Worm (Caenorhabditis elegans) whole organism, mixed stage, embryonic: ENCODE results near the gene srsx-31.

ENCODE experiments used
- M03D4.4 ChIP-seq: sonication (generic microtip); optimal IDR thresholded peaks from 2 replicates; lab custom pipeline; 2017; ENCODE audit warnings: mild to moderate bottlenecking, missing genetic modification characterization, missing compliant biosample characterization
- bed-3 ChIP-seq: fragments of 200-800 bp; sonication (Bioruptor generic); optimal IDR thresholded peaks from 3 replicates; lab custom pipeline; 2018; ENCODE audit warnings: mild to moderate bottlenecking, missing genetic modification characterization, moderate library complexity, missing compliant biosample characterization
- blmp-1 ChIP-seq: fragments of 150-350 bp; optimal IDR thresholded peaks from 2 replicates; lab custom pipeline; 2014; ENCODE audit warnings: missing biosample characterization, missing genetic modification characterization
- ceh-39 ChIP-seq: fragments of 150-350 bp; optimal IDR thresholded peaks from 2 replicates; lab custom pipeline; 2014; ENCODE audit warnings: missing biosample characterization, missing genetic modification characterization
- ceh-43 ChIP-seq: fragments of 200-800 bp; sonication (Bioruptor generic); optimal IDR thresholded peaks from 2 replicates; lab custom pipeline; 2018; ENCODE audit warnings: mild to moderate bottlenecking, missing genetic modification characterization, moderate library complexity, missing compliant biosample characterization
- ceh-83 ChIP-seq: fragments of 200-800 bp; sonication (Bioruptor generic); optimal IDR thresholded peaks from 2 replicates; lab custom pipeline; 2018; ENCODE audit warnings: mild to moderate bottlenecking, missing genetic modification characterization, missing compliant biosample characterization
- cnd-1 ChIP-seq: fragments of 200-800 bp; sonication (Bioruptor generic); optimal IDR thresholded peaks from 2 replicates; lab custom pipeline; 2018; ENCODE audit warnings: mild to moderate bottlenecking, missing genetic modification characterization, missing compliant biosample characterization
- drap-1 ChIP-seq: fragments of 200-800 bp; sonication (Bioruptor generic); optimal IDR thresholded peaks from 3 replicates; lab custom pipeline; 2018; ENCODE audit warnings: mild to moderate bottlenecking, missing genetic modification characterization, missing compliant biosample characterization
- elt-3 ChIP-seq: fragments of 150-350 bp; optimal IDR thresholded peaks from 2 replicates; lab custom pipeline; 2014; ENCODE audit warnings: missing biosample characterization, missing genetic modification characterization
- flh-1 ChIP-seq: fragments of 200-800 bp; sonication (Bioruptor generic); optimal IDR thresholded peaks from 2 replicates; lab custom pipeline; 2018; ENCODE audit warnings: mild to moderate bottlenecking, missing genetic modification characterization, moderate library complexity, missing compliant biosample characterization
- ham-2 ChIP-seq: fragments of 200-800 bp; sonication (Bioruptor generic); optimal IDR thresholded peaks from 2 replicates; lab custom pipeline; 2018; ENCODE audit warnings: mild to moderate bottlenecking, missing genetic modification characterization, missing compliant biosample characterization
- lin-13 ChIP-seq: fragments of 150-350 bp; optimal IDR thresholded peaks from 2 replicates; lab custom pipeline; 2014; ENCODE audit warnings: missing biosample characterization, missing genetic modification characterization
- lsy-2 ChIP-seq: fragments of 150-350 bp; optimal IDR thresholded peaks from 2 replicates; lab custom pipeline; 2014; ENCODE audit warnings: missing biosample characterization, missing genetic modification characterization
- mab-5 ChIP-seq: fragments of 150-350 bp; optimal IDR thresholded peaks from 2 replicates; lab custom pipeline; 2014; ENCODE audit warnings: missing biosample characterization, missing genetic modification characterization
- mep-1 ChIP-seq: fragments of 150-350 bp; optimal IDR thresholded peaks from 2 replicates; lab custom pipeline; 2017; ENCODE audit warnings: missing biosample characterization, missing genetic modification reagents, missing genetic modification characterization, inconsistent platforms
- mls-2 ChIP-seq: sonication (generic microtip); optimal IDR thresholded peaks from 2 replicates; lab custom pipeline; 2016; ENCODE audit warnings: mild to moderate bottlenecking, missing genetic modification characterization, moderate library complexity, missing compliant biosample characterization
- nhr-12 ChIP-seq: fragments of 150-350 bp; optimal IDR thresholded peaks from 2 replicates; lab custom pipeline; 2014; ENCODE audit warnings: missing biosample characterization, missing genetic modification characterization
- nhr-2 ChIP-seq: fragments of 150-350 bp; optimal IDR thresholded peaks from 2 replicates; lab custom pipeline; 2014; ENCODE audit warnings: missing biosample characterization, missing genetic modification characterization
- nhr-28 ChIP-seq: fragments of 150-350 bp; optimal IDR thresholded peaks from 2 replicates; lab custom pipeline; 2014; ENCODE audit warnings: missing biosample characterization, missing genetic modification characterization
- nhr-76 ChIP-seq: sonication (generic microtip); optimal IDR thresholded peaks from 2 replicates; lab custom pipeline; 2017; ENCODE audit warnings: missing biosample characterization, missing genetic modification characterization
- pha-4 ChIP-seq: fragments of 150-350 bp; optimal IDR thresholded peaks from 2 replicates; lab custom pipeline; 2018; ENCODE audit warnings: missing biosample characterization, missing genetic modification reagents, missing genetic modification characterization
- sem-2 ChIP-seq: fragments of 200-800 bp; sonication (Bioruptor generic); optimal IDR thresholded peaks from 2 replicates; lab custom pipeline; 2018; ENCODE audit warnings: mild to moderate bottlenecking, missing genetic modification characterization, missing compliant biosample characterization
- snpc-4 ChIP-seq: fragments of 150-350 bp; optimal IDR thresholded peaks from 2 replicates; lab custom pipeline; 2014; ENCODE audit warnings: missing biosample characterization, missing genetic modification characterization
- sptf-1 ChIP-seq: sonication (generic microtip); optimal IDR thresholded peaks from 2 replicates; lab custom pipeline; 2017; ENCODE audit warnings: mild to moderate bottlenecking, missing genetic modification characterization, moderate library complexity, missing compliant biosample characterization
- tbx-8 ChIP-seq: fragments of 200-800 bp; sonication (Bioruptor generic); optimal IDR thresholded peaks from 2 replicates; lab custom pipeline; 2018; ENCODE audit warnings: mild to moderate bottlenecking, missing genetic modification characterization, moderate library complexity, missing compliant biosample characterization
- unc-120 ChIP-seq: sonication (generic microtip); optimal IDR thresholded peaks from 2 replicates; lab custom pipeline; 2017; ENCODE audit warnings: missing genetic modification characterization, missing compliant biosample characterization; ENCODE audit not compliant: poor library complexity, severe bottlenecking
- unc-39 ChIP-seq: fragments of 150-350 bp; optimal IDR thresholded peaks from 2 replicates; lab custom pipeline; 2014; ENCODE audit warnings: missing biosample characterization, missing genetic modification characterization
- unc-62 ChIP-seq: fragments of 150-350 bp; optimal IDR thresholded peaks from 2 replicates; lab custom pipeline; 2014; ENCODE audit warnings: missing biosample characterization, missing genetic modification reagents, missing genetic modification characterization
- zip-8 ChIP-seq: fragments of 150-350 bp; optimal IDR thresholded peaks from 2 replicates; lab custom pipeline; 2014; ENCODE audit warnings: missing biosample characterization, missing genetic modification characterization
- ztf-11 ChIP-seq: fragments of 150-350 bp; optimal IDR thresholded peaks from 2 replicates; lab custom pipeline; 2014; ENCODE audit warnings: missing biosample characterization, missing genetic modification characterization

Gene srsx-31

ce11 chrV:11258896-11259295, 4.0 kb upstream of the srsx-31 start, which contains the start of gene lgc-36:
TSS of gene lgc-36 (minus strand) at chrV:11258996.
- TF ChIP-seq ceh-39 = no peak

- TF ChIP-seq ceh-83 (GFP tag; lab: Kevin White, UChicago) (no peak), sem-2 (GFP tag; lab: Kevin White, UChicago) (no peak)
Observed at ce11 chrV:11252429-11252828, 2.5 kb downstream of the srsx-31 start, which contains the start of gene srsx-33. TSS of gene srsx-33 (minus strand) at chrV:11252529.

ce11 chrV:11251798-11252197, 3.1 kb downstream of the srsx-31 start:
- TF ChIP-seq M03D4.4 = no peak
- no peak for TF ChIP-seq ceh-83 (GFP tag; lab: Kevin White, UChicago)
- no peak for TF ChIP-seq mab-5 (tag; lab: Kevin White, UChicago)
- no peak for TF ChIP-seq flh-1 (GFP tag; lab: Kevin White, UChicago)
- TF ChIP-seq cnd-1 (tag; lab: Kevin White, UChicago) = no peak
- TF ChIP-seq bed-3 (GFP tag; lab: Kevin White, UChicago) = no peak
- TF ChIP-seq lsy-2 (tag; lab: Kevin White, UChicago) = no peak
- no peak for TF ChIP-seq tbx-8
- no peak for TF ChIP-seq unc-120
- no peak for TF ChIP-seq lin-13 (tag; lab: Kevin White, UChicago)
- TF ChIP-seq nhr-76 = no peak

ce11 chrV:11250735-11251134, 4.1 kb downstream of the srsx-31 start, which contains the start of gene T19B10.12:
TSS of gene T19B10.12 (plus strand) at chrV:11251035.
- TF ChIP-seq ztf-11 (tag; lab: Kevin White, UChicago) (no peak), sem-2 (GFP tag; lab: Kevin White, UChicago) (no peak), unc-39 (no peak), sptf-1 (tag; lab: Kevin White, UChicago) (no peak), lsy-2 (tag; lab: Kevin White, UChicago) (no peak), zip-8 (tag; lab: Kevin White, UChicago) (no peak), snpc-4 (no peak), ham-2 (GFP tag; lab: Kevin White, UChicago) (no peak), nhr-2 (tag; lab: Kevin White, UChicago) (no peak), mls-2 (tag; lab: Kevin White, UChicago) (no peak), mab-5 (tag; lab: Kevin White, UChicago) (no peak)
- TF ChIP-seq, all 35 proteins: peak for 0

- no peak for TF ChIP-seq pha-4
- TF ChIP-seq mep-1 = no peak
- no peak for TF ChIP-seq flh-1 (GFP tag; lab: Kevin White, UChicago)
- TF ChIP-seq nhr-12 (tag; lab: Kevin White, UChicago) = no peak
- TF ChIP-seq unc-62 (GFP tag; lab: Kevin White, UChicago) = no peak
- TF ChIP-seq blmp-1 (tag; lab: Kevin White, UChicago) = no peak
- TF ChIP-seq tbx-8 = no peak
- no peak for TF ChIP-seq mab-5 (tag; lab: Kevin White, UChicago)
- no peak for TF ChIP-seq nhr-28 (tag; lab: Kevin White, UChicago)
- no peak for TF ChIP-seq elt-3 (tag; lab: Kevin White, UChicago)
- no peak for TF ChIP-seq bed-3 (GFP tag; lab: Kevin White, UChicago)
- no peak for TF ChIP-seq cnd-1 (tag; lab: Kevin White, UChicago)
- no peak for TF ChIP-seq ceh-39
- no peak for TF ChIP-seq drap-1 (GFP tag; lab: Kevin White, UChicago)
- no peak for TF ChIP-seq sem-2 (GFP tag; lab: Kevin White, UChicago)
- TF ChIP-seq ceh-43 = no peak
- no peak for TF ChIP-seq ceh-83 (GFP tag; lab: Kevin White, UChicago)
- TF ChIP-seq mls-2 (tag; lab: Kevin White, UChicago) = no peak
- no peak for TF ChIP-seq lin-13 (tag; lab: Kevin White, UChicago)
- TF ChIP-seq nhr-2 (tag; lab: Kevin White, UChicago) = no peak
Observed at ce11 chrV:11247846-11248245, 7.0 kb downstream of the srsx-31 start, which contains the start of gene mam-4. TSS of gene mam-4 (plus strand) at chrV:11248146.

ce11 chrV:11245029-11245428, 9.9 kb downstream of the srsx-31 start:
- TF ChIP-seq unc-62 (GFP tag; lab: Kevin White, UChicago) = no peak
- no peak for TF ChIP-seq ztf-11 (tag; lab: Kevin White, UChicago)
- TF ChIP-seq lin-13 (tag; lab: Kevin White, UChicago) = no peak
- peak; percentile 59 for TF ChIP-seq zip-8 (tag; lab: Kevin White, UChicago)
- TF ChIP-seq ceh-43 = no peak
